Worm (Caenorhabditis elegans) whole organism, L4 larva: ENCODE results near the gene R08D7.7.

Experiments
- F10B5.3 ChIP-seq: sonication (generic microtip); optimal IDR thresholded peaks from 2 replicates; lab custom pipeline; 2016; ENCODE audit warnings: mild to moderate bottlenecking, missing genetic modification characterization, missing compliant biosample characterization
- F26F4.8 ChIP-seq: fragments of 200-800 bp; sonication (Bioruptor generic); conservative IDR thresholded peaks from 2 replicates; pipeline ENCODE4 v1.3.6; 2022; ENCODE audit warnings: missing genetic modification characterization, missing compliant biosample characterization
- R02D3.7 ChIP-seq: fragments of 150-350 bp; sonication (generic microtip); optimal IDR thresholded peaks from 3 replicates; lab custom pipeline; 2014; ENCODE audit warnings: missing biosample characterization, missing genetic modification characterization
- T20F7.1 ChIP-seq: fragments of 200-800 bp; sonication (Bioruptor generic); optimal IDR thresholded peaks from 2 replicates; lab custom pipeline; 2018; ENCODE audit warnings: mild to moderate bottlenecking, missing genetic modification characterization, missing compliant biosample characterization
- Y105C5A.15 ChIP-seq: fragments of 200-800 bp; sonication (Bioruptor generic); IDR thresholded peaks from 2 replicates; pipeline ENCODE4 v1.3.6; 2022; ENCODE audit warnings: missing genetic modification characterization, missing compliant biosample characterization
- Y5F2A.4 ChIP-seq: fragments of 200-800 bp; sonication (Bioruptor generic); optimal IDR thresholded peaks from 2 replicates; lab custom pipeline; 2018; ENCODE audit warnings: mild to moderate bottlenecking, missing genetic modification characterization, missing compliant biosample characterization
- Y75B8A.6 ChIP-seq: fragments of 200-800 bp; sonication (Bioruptor generic); IDR thresholded peaks from 2 replicates; pipeline ENCODE4 v1.3.6; 2022; ENCODE audit warnings: missing genetic modification reagents, missing genetic modification characterization, missing compliant biosample characterization
- ZK337.2 ChIP-seq: fragments of 200-800 bp; sonication (Bioruptor generic); IDR thresholded peaks from 2 replicates; pipeline ENCODE4 v1.3.6; 2022; ENCODE audit warnings: missing genetic modification reagents, missing genetic modification characterization, missing compliant biosample characterization
- ZK546.5 ChIP-seq, 2 experiments: sonication (generic microtip); optimal IDR thresholded peaks; 2 replicates each; lab custom pipeline; 2017; ENCODE audit warnings: missing biosample characterization in 2 of 2, missing genetic modification characterization in 2 of 2
- ama-1 ChIP-seq: fragments of 150-350 bp; optimal IDR thresholded peaks from 2 replicates; lab custom pipeline; 2014; ENCODE audit warnings: inconsistent platforms, mixed read lengths
- arid-1 ChIP-seq: fragments of 200-800 bp; sonication (Bioruptor generic); conservative IDR thresholded peaks from 2 replicates; pipeline ENCODE4 v1.3.6; 2022; ENCODE audit warnings: missing genetic modification reagents, missing genetic modification characterization, missing compliant biosample characterization
- attf-4 ChIP-seq: sonication (generic microtip); optimal IDR thresholded peaks from 3 replicates; lab custom pipeline; 2017; ENCODE audit warnings: missing biosample characterization, missing genetic modification characterization
- ceh-20 ChIP-seq: fragments of 200-800 bp; sonication (Bioruptor generic); IDR thresholded peaks from 2 replicates; pipeline ENCODE4 v1.3.6; 2022; ENCODE audit warnings: missing genetic modification reagents, missing genetic modification characterization, missing compliant biosample characterization
- ceh-28 ChIP-seq: fragments of 150-350 bp; optimal IDR thresholded peaks from 2 replicates; lab custom pipeline; 2014; ENCODE audit warnings: missing biosample characterization, missing genetic modification reagents, missing genetic modification characterization
- ceh-44 ChIP-seq: fragments of 200-800 bp; sonication (Bioruptor generic); IDR thresholded peaks from 2 replicates; pipeline ENCODE4 v1.3.6; 2022; ENCODE audit warnings: missing genetic modification reagents, missing genetic modification characterization, missing compliant biosample characterization
- ceh-62 ChIP-seq: sonication (generic microtip); optimal IDR thresholded peaks from 2 replicates; lab custom pipeline; 2017; ENCODE audit warnings: missing biosample characterization, missing genetic modification characterization
- ceh-82 ChIP-seq: sonication (generic microtip); optimal IDR thresholded peaks from 2 replicates; lab custom pipeline; 2017; ENCODE audit warnings: missing biosample characterization, missing genetic modification characterization
- cey-2 ChIP-seq: sonication (generic microtip); optimal IDR thresholded peaks from 3 replicates; lab custom pipeline; 2017; ENCODE audit warnings: missing genetic modification characterization, mild to moderate bottlenecking, missing compliant biosample characterization, antibody characterized with exemption, borderline replicate concordance; ENCODE audit not compliant: insufficient read depth
- ctbp-1 ChIP-seq: fragments of 200-800 bp; sonication (Bioruptor generic); IDR thresholded peaks from 2 replicates; pipeline ENCODE4 v1.3.6; 2022; ENCODE audit warnings: missing genetic modification reagents, missing genetic modification characterization, missing compliant biosample characterization
- daf-8 ChIP-seq: fragments of 200-800 bp; sonication (Bioruptor generic); IDR thresholded peaks from 2 replicates; pipeline ENCODE4 v1.3.6; 2022; ENCODE audit warnings: missing genetic modification characterization, missing compliant biosample characterization
- dmd-8 ChIP-seq: fragments of 200-800 bp; sonication (Bioruptor generic); IDR thresholded peaks from 2 replicates; pipeline ENCODE4 v1.3.6; 2022; ENCODE audit warnings: missing genetic modification characterization, missing compliant biosample characterization
- fos-1 ChIP-seq: fragments of 150-350 bp; optimal IDR thresholded peaks from 2 replicates; lab custom pipeline; 2014; ENCODE audit warnings: missing biosample characterization, missing genetic modification characterization
- hmg-1.1 ChIP-seq: fragments of 200-800 bp; sonication (Bioruptor generic); IDR thresholded peaks from 2 replicates; pipeline ENCODE4 v1.3.6; 2022; ENCODE audit warnings: missing genetic modification reagents, missing genetic modification characterization, missing compliant biosample characterization
- lim-7 ChIP-seq: fragments of 200-800 bp; sonication (Bioruptor generic); IDR thresholded peaks from 2 replicates; pipeline ENCODE4 v1.3.6; 2022; ENCODE audit warnings: missing genetic modification characterization, missing compliant biosample characterization
- lin-13 ChIP-seq: fragments of 150-350 bp; optimal IDR thresholded peaks from 2 replicates; lab custom pipeline; 2014; ENCODE audit warnings: missing biosample characterization, missing genetic modification reagents, missing genetic modification characterization
- lir-3 ChIP-seq: sonication (generic microtip); optimal IDR thresholded peaks from 2 replicates; lab custom pipeline; 2016; ENCODE audit warnings: mild to moderate bottlenecking, missing genetic modification characterization, missing compliant biosample characterization
- lsy-2 ChIP-seq, 2 experiments: fragments of 150-350 bp in 1 of 2; sonication (generic microtip) in 1 of 2; optimal IDR thresholded peaks; 2 replicates each; lab custom pipeline; 2014 to 2017; ENCODE audit warnings: missing biosample characterization in 2 of 2, missing genetic modification characterization in 2 of 2
- madf-5 ChIP-seq, 2 experiments: fragments of 200-800 bp; sonication (Bioruptor generic); IDR thresholded peaks; 2 replicates each; pipeline ENCODE4 v1.3.6; 2022; ENCODE audit warnings: missing compliant biosample characterization in 2 of 2, missing genetic modification characterization in 2 of 2
- mdl-1 ChIP-seq, 2 experiments: fragments of 150-350 bp in 1 of 2; sonication (generic microtip) in 1 of 2; optimal IDR thresholded peaks; 2 replicates each; lab custom pipeline; 2014 to 2017; ENCODE audit warnings: missing biosample characterization in 2 of 2, missing genetic modification characterization in 2 of 2
- mep-1 ChIP-seq: fragments of 150-350 bp; sonication (generic microtip); optimal IDR thresholded peaks from 3 replicates; lab custom pipeline; 2014; ENCODE audit warnings: missing biosample characterization, missing genetic modification characterization
- mes-2 ChIP-seq: sonication (generic microtip); optimal IDR thresholded peaks from 2 replicates; lab custom pipeline; 2016; ENCODE audit warnings: missing genotype, mild to moderate bottlenecking, missing genetic modification characterization, missing compliant biosample characterization; ENCODE audit not compliant: poor library complexity, severe bottlenecking
- mxl-3 ChIP-seq: fragments of 200-800 bp; sonication (Bioruptor generic); optimal IDR thresholded peaks from 2 replicates; lab custom pipeline; 2018; ENCODE audit warnings: mild to moderate bottlenecking, missing genetic modification characterization, missing compliant biosample characterization
- nhr-111 ChIP-seq: fragments of 200-800 bp; sonication (Bioruptor generic); optimal IDR thresholded peaks from 2 replicates; lab custom pipeline; 2018; ENCODE audit warnings: mild to moderate bottlenecking, missing genetic modification characterization, missing compliant biosample characterization
- nhr-25 ChIP-seq: sonication (generic microtip); optimal IDR thresholded peaks from 2 replicates; lab custom pipeline; 2017; ENCODE audit warnings: missing genetic modification characterization, mild to moderate bottlenecking, missing compliant biosample characterization, antibody characterized with exemption, moderate library complexity, borderline replicate concordance; ENCODE audit not compliant: insufficient read depth
- nhr-28 ChIP-seq: fragments of 150-350 bp; optimal IDR thresholded peaks from 2 replicates; lab custom pipeline; 2014; ENCODE audit warnings: missing biosample characterization, missing genetic modification characterization
- nhr-42 ChIP-seq: fragments of 200-800 bp; sonication (Bioruptor generic); IDR thresholded peaks from 2 replicates; pipeline ENCODE4 v1.3.6; 2022; ENCODE audit warnings: missing genetic modification characterization, missing compliant biosample characterization
- nhr-77 ChIP-seq: fragments of 150-350 bp; optimal IDR thresholded peaks from 2 replicates; lab custom pipeline; 2014; ENCODE audit warnings: missing biosample characterization, missing genetic modification characterization
- pha-4 ChIP-seq, 2 experiments: fragments of 150-350 bp in 1 of 2; fragments of 200-800 bp in 1 of 2; sonication (Bioruptor generic) in 1 of 2; IDR thresholded peaks in 1 of 2; optimal IDR thresholded peaks in 1 of 2; 2 replicates each; pipeline versions ENCODE4 v1.3.6 to Lab custom; 2014 to 2022; ENCODE audit warnings: missing genetic modification characterization in 2 of 2, missing genetic modification reagents in 2 of 2, missing biosample characterization in 1 of 2, missing compliant biosample characterization in 1 of 2
- sdz-12 ChIP-seq: fragments of 200-800 bp; sonication (Bioruptor generic); optimal IDR thresholded peaks from 2 replicates; lab custom pipeline; 2018; ENCODE audit warnings: mild to moderate bottlenecking, missing genetic modification characterization, missing compliant biosample characterization
- set-16 ChIP-seq: fragments of 200-800 bp; sonication (Bioruptor generic); IDR thresholded peaks from 2 replicates; pipeline ENCODE4 v1.3.6; 2022; ENCODE audit warnings: missing genetic modification reagents, missing genetic modification characterization, missing compliant biosample characterization
- skn-1 ChIP-seq: fragments of 150-350 bp; optimal IDR thresholded peaks from 2 replicates; lab custom pipeline; 2014; ENCODE audit warnings: missing biosample characterization, missing genetic modification characterization
- spr-1 ChIP-seq: sonication (generic microtip); optimal IDR thresholded peaks from 2 replicates; lab custom pipeline; 2016; ENCODE audit warnings: mild to moderate bottlenecking, missing genetic modification characterization, missing compliant biosample characterization
- tag-97 ChIP-seq: fragments of 200-800 bp; sonication (Bioruptor generic); IDR thresholded peaks from 2 replicates; pipeline ENCODE4 v1.3.6; 2022; ENCODE audit warnings: missing genetic modification characterization, missing compliant biosample characterization
- tra-1 ChIP-seq: fragments of 200-800 bp; sonication (Bioruptor generic); IDR thresholded peaks from 2 replicates; pipeline ENCODE4 v1.3.6; 2022; ENCODE audit warnings: missing genetic modification reagents, missing genetic modification characterization, missing compliant biosample characterization
- unc-62 ChIP-seq, 3 experiments: fragments of 150-350 bp in 1 of 3; sonication (generic microtip); optimal IDR thresholded peaks in 2 of 3; peaks in 1 of 3; 1 replicate in 1 of 3; 2 replicates in 2 of 3; lab custom pipeline; 2014 to 2017; ENCODE audit warnings: missing biosample characterization in 3 of 3, missing genetic modification characterization in 3 of 3, missing genetic modification reagents in 3 of 3, missing genotype in 1 of 3
- zfp-3 ChIP-seq: fragments of 200-800 bp; sonication (Bioruptor generic); conservative IDR thresholded peaks from 2 replicates; pipeline ENCODE4 v1.3.6; 2022; ENCODE audit warnings: missing genetic modification reagents, missing genetic modification characterization, missing compliant biosample characterization
- zip-11 ChIP-seq: fragments of 200-800 bp; sonication (Bioruptor generic); IDR thresholded peaks from 2 replicates; pipeline ENCODE4 v1.3.6; 2022; ENCODE audit warnings: missing genetic modification characterization, missing compliant biosample characterization
- ztf-7 ChIP-seq: fragments of 150-350 bp; optimal IDR thresholded peaks from 2 replicates; lab custom pipeline; 2014; ENCODE audit warnings: missing biosample characterization, missing genetic modification characterization

Gene R08D7.7

ce11 chrIII:8981847-8982479, 7.9 kb upstream of the R08D7.7 start, which contains the start of gene pde-2 (continued):
- TF ChIP-seq mep-1 (tag; lab: Kevin White, UChicago) (peak; percentile 62), ceh-44 (GFP tag; lab: Robert Waterston, UW) (no peak), Y75B8A.6 (GFP tag; lab: Robert Waterston, UW) (no peak), nhr-111 (GFP tag; lab: Kevin White, UChicago) (no peak), sdz-12 (GFP tag; lab: Kevin White, UChicago) (no peak), madf-5 (GFP tag; IDR thresholded peaks at IDR 0.05; lab: Robert Waterston, UW) (no peak), mes-2 (peak; percentile 41), lir-3 (tag; lab: Kevin White, UChicago) (no peak), dmd-8 (GFP tag; lab: Robert Waterston, UW) (no peak), zip-11 (no peak), nhr-28 (tag; lab: Kevin White, UChicago) (peak; percentile 14), spr-1 (no peak), hmg-1.1 (GFP tag; lab: Robert Waterston, UW) (peak; percentile 40; the same call in 1 of the 2 replicates), tra-1 (no peak), daf-8 (GFP tag; lab: Robert Waterston, UW) (no peak), lin-13 (GFP tag; lab: Kevin White, UChicago) (no peak), attf-4 (tag; lab: Kevin White, UChicago) (no peak), ama-1 (lab: Kevin White, UChicago) (no peak), cey-2 (tag; lab: Kevin White, UChicago) (no peak), nhr-77 (tag; lab: Kevin White, UChicago) (no peak), R02D3.7 (tag; lab: Kevin White, UChicago) (no peak), pha-4 (GFP tag; IDR thresholded peaks at IDR 0.05; lab: Robert Waterston, UW) (no peak; the same call in 1 of the 2 replicates), pha-4 (tag; optimal IDR thresholded peaks at IDR 0.05; lab: Kevin White, UChicago) (no peak)

ce11 chrIII:8983135-8983534, 6.7 kb upstream of the R08D7.7 start:
- no peak for TF ChIP-seq ama-1 (lab: Kevin White, UChicago)
- TF ChIP-seq arid-1 (GFP tag; lab: Robert Waterston, UW), result no peak
- no peak for TF ChIP-seq lsy-2 (tag; optimal IDR thresholded peaks at IDR 0.05; lab: Kevin White, UChicago)
- no peak for TF ChIP-seq Y105C5A.15 (GFP tag; lab: Robert Waterston, UW)
- no peak for TF ChIP-seq lir-3 (tag; lab: Kevin White, UChicago)
- no peak for TF ChIP-seq skn-1 (tag; lab: Kevin White, UChicago)
- TF ChIP-seq T20F7.1 (GFP tag; lab: Kevin White, UChicago), result no peak
- no peak for TF ChIP-seq tag-97 (GFP tag; lab: Robert Waterston, UW)
- TF ChIP-seq ceh-20 (GFP tag; lab: Robert Waterston, UW), result no peak
- no peak for TF ChIP-seq ZK337.2 (GFP tag; lab: Robert Waterston, UW)
- no peak for TF ChIP-seq nhr-42 (GFP tag; lab: Robert Waterston, UW)
- no peak for TF ChIP-seq F10B5.3
- peak in 1 of 2 experiments; percentile 96 for TF ChIP-seq unc-62 (GFP tag; optimal IDR thresholded peaks at IDR 0.05 in 1 of 2; lab: Kevin White, UChicago)
- no peak for TF ChIP-seq unc-62 (tag; optimal IDR thresholded peaks at IDR 0.05; lab: Kevin White, UChicago)
- no peak for TF ChIP-seq ZK546.5 (tag; optimal IDR thresholded peaks at IDR 0.05; lab: Kevin White, UChicago)
- no peak for TF ChIP-seq F26F4.8 (GFP tag; lab: Robert Waterston, UW)
- peak; percentile 41 for TF ChIP-seq nhr-25 (tag; lab: Kevin White, UChicago)
- no peak for TF ChIP-seq mdl-1 (tag; optimal IDR thresholded peaks at IDR 0.05; lab: Kevin White, UChicago)
- TF ChIP-seq Y5F2A.4 (GFP tag; lab: Kevin White, UChicago), result no peak
- TF ChIP-seq daf-8 (GFP tag; lab: Robert Waterston, UW), result no peak
- peak; percentile 6 for TF ChIP-seq mxl-3 (GFP tag; lab: Kevin White, UChicago)
- TF ChIP-seq zfp-3, result no peak
- TF ChIP-seq fos-1 (tag; lab: Kevin White, UChicago), result no peak
- TF ChIP-seq ctbp-1 (GFP tag; lab: Robert Waterston, UW), result 0 out of 2 replicates have a peak, but pooled peaks have one; percentile 11
- no peak for TF ChIP-seq lim-7 (GFP tag; lab: Robert Waterston, UW)
- TF ChIP-seq ztf-7 (tag; lab: Kevin White, UChicago), result no peak
- no peak for TF ChIP-seq ceh-82
- TF ChIP-seq nhr-28 (tag; lab: Kevin White, UChicago), result peak; percentile 19
- no peak for TF ChIP-seq ceh-28 (tag; lab: Kevin White, UChicago)
- TF ChIP-seq ceh-62, result no peak
- no peak for TF ChIP-seq sdz-12 (GFP tag; lab: Kevin White, UChicago)
- no peak for TF ChIP-seq set-16 (GFP tag; lab: Robert Waterston, UW)
